Fruit fly (Drosophila melanogaster): ENCODE measurements around the gene CAH8.

- TF ChIP-seq fd96Ca (GFP tag; IDR thresholded peaks at IDR 0.05) = no peak
- no peak for TF ChIP-seq CG8159 (tag; optimal IDR thresholded peaks at IDR 0.05)
- TF ChIP-seq CG32121 (GFP tag; IDR thresholded peaks at IDR 0.05) = no peak
- no peak for TF ChIP-seq Ets98B (GFP tag; IDR thresholded peaks at IDR 0.05)
- TF ChIP-seq CG12605 (GFP tag; IDR thresholded peaks at IDR 0.05) = no peak
- TF ChIP-seq CG34367 (tag; optimal IDR thresholded peaks at IDR 0.05) = no peak
- no peak for TF ChIP-seq D1 (tag; optimal IDR thresholded peaks at IDR 0.05)
- TF ChIP-seq CG15710 (tag; optimal IDR thresholded peaks at IDR 0.05) = no peak
- no peak for TF ChIP-seq CG17806 (tag; optimal IDR thresholded peaks at IDR 0.05)
- TF ChIP-seq EcR (GFP tag; optimal IDR thresholded peaks at IDR 0.05) = no peak
- TF ChIP-seq CG10348 (GFP tag; IDR thresholded peaks at IDR 0.05) = no peak
- no peak for TF ChIP-seq Pif1B (GFP tag; optimal IDR thresholded peaks at IDR 0.05)
These were observed 38.1 kb downstream of the CAH8 start, which contains the start of gene rdhB for dm6 chr3R:22351396-22351795.

Measured in whole organism, pupa.